Worm (Caenorhabditis elegans) whole organism, young adult: Measurements from ENCODE around the gene dgk-2.
A peak's percentile ranks its signal among the peaks of the same experiment; 100 is the strongest.

Experiments used
- B0035.1 ChIP-seq: sonication (generic microtip); optimal IDR thresholded peaks from 2 replicates; lab custom pipeline; 2016; ENCODE audit warnings: missing genetic modification characterization, mild to moderate bottlenecking, missing compliant biosample characterization, missing genotype, missing genetic modification reagents
- C17E4.6 ChIP-seq: fragments of 200-800 bp; sonication (Bioruptor generic); IDR thresholded peaks from 2 replicates; pipeline ENCODE4 v1.3.6; 2022; ENCODE audit warnings: missing genetic modification reagents, missing genetic modification characterization, missing compliant biosample characterization
- F10E7.11 ChIP-seq: sonication (generic microtip); optimal IDR thresholded peaks from 2 replicates; lab custom pipeline; 2017; ENCODE audit warnings: mild to moderate bottlenecking, missing genetic modification characterization, moderate library complexity, missing compliant biosample characterization
- F57A8.1 ChIP-seq: fragments of 200-800 bp; sonication (Bioruptor generic); optimal IDR thresholded peaks from 2 replicates; lab custom pipeline; 2018; ENCODE audit warnings: mild to moderate bottlenecking, missing genetic modification characterization, moderate library complexity, missing compliant biosample characterization
- F57C9.4 ChIP-seq: sonication (generic microtip); optimal IDR thresholded peaks from 2 replicates; lab custom pipeline; 2017; ENCODE audit warnings: mild to moderate bottlenecking, missing genetic modification characterization, missing compliant biosample characterization
- K11D2.4 ChIP-seq: fragments of 200-800 bp; sonication (Bioruptor generic); IDR thresholded peaks from 2 replicates; pipeline ENCODE4 v1.3.6; 2022; ENCODE audit warnings: missing genetic modification reagents, missing genetic modification characterization, missing compliant biosample characterization
- K12H6.12 ChIP-seq: fragments of 200-800 bp; sonication (Bioruptor generic); optimal IDR thresholded peaks from 2 replicates; lab custom pipeline; 2018; ENCODE audit warnings: mild to moderate bottlenecking, missing genetic modification characterization, missing compliant biosample characterization
- attf-5 ChIP-seq: fragments of 200-800 bp; sonication (Bioruptor generic); optimal IDR thresholded peaks from 2 replicates; lab custom pipeline; 2018; ENCODE audit warnings: mild to moderate bottlenecking, missing genetic modification characterization, missing compliant biosample characterization
- cebp-1 ChIP-seq, 2 experiments: fragments of 200-800 bp in 1 of 2; sonication (Bioruptor generic) in 1 of 2; sonication (generic microtip) in 1 of 2; IDR thresholded peaks in 1 of 2; optimal IDR thresholded peaks in 1 of 2; 2 replicates each; pipeline versions ENCODE4 v1.3.6 to Lab custom; 2017 to 2022; ENCODE audit warnings: missing compliant biosample characterization in 2 of 2, missing genetic modification characterization in 2 of 2, mild to moderate bottlenecking in 1 of 2, missing genetic modification reagents in 1 of 2, moderate library complexity in 1 of 2
- die-1 ChIP-seq: sonication (generic microtip); optimal IDR thresholded peaks from 2 replicates; lab custom pipeline; 2016; ENCODE audit warnings: missing genotype, mild to moderate bottlenecking, missing genetic modification characterization, missing compliant biosample characterization
- dox-1 ChIP-seq: fragments of 200-800 bp; sonication (Bioruptor generic); IDR thresholded peaks from 2 replicates; pipeline ENCODE4 v1.3.6; 2022; ENCODE audit warnings: missing genetic modification reagents, missing genetic modification characterization, missing compliant biosample characterization
- dpff-1 ChIP-seq: sonication (generic microtip); optimal IDR thresholded peaks from 2 replicates; lab custom pipeline; 2017; ENCODE audit warnings: mild to moderate bottlenecking, missing genetic modification characterization, missing compliant biosample characterization
- egl-44 ChIP-seq: fragments of 200-800 bp; sonication (Bioruptor generic); IDR thresholded peaks from 2 replicates; pipeline ENCODE4 v1.3.6; 2022; ENCODE audit warnings: missing genetic modification reagents, missing genetic modification characterization, missing compliant biosample characterization
- hlh-26 ChIP-seq: fragments of 200-800 bp; sonication (Bioruptor generic); conservative IDR thresholded peaks from 2 replicates; pipeline ENCODE4 v1.3.6; 2022; ENCODE audit warnings: missing genetic modification reagents, missing genetic modification characterization, missing compliant biosample characterization
- hmg-1.2 ChIP-seq: fragments of 200-800 bp; sonication (Bioruptor generic); IDR thresholded peaks from 2 replicates; pipeline ENCODE4 v1.3.6; 2022; ENCODE audit warnings: missing genetic modification reagents, missing genetic modification characterization, missing compliant biosample characterization
- hmg-20 ChIP-seq: fragments of 200-800 bp; sonication (Bioruptor generic); IDR thresholded peaks from 2 replicates; pipeline ENCODE4 v1.3.6; 2022; ENCODE audit warnings: missing genetic modification reagents, missing genetic modification characterization, missing compliant biosample characterization
- let-607 ChIP-seq, 2 experiments: fragments of 200-800 bp in 1 of 2; sonication (Bioruptor generic) in 1 of 2; sonication (generic microtip) in 1 of 2; optimal IDR thresholded peaks; 2 replicates each; lab custom pipeline; 2016 to 2018; ENCODE audit warnings: mild to moderate bottlenecking in 2 of 2, missing compliant biosample characterization in 2 of 2, missing genetic modification characterization in 2 of 2, moderate library complexity in 2 of 2, missing genotype in 1 of 2
- lin-26 ChIP-seq: fragments of 200-800 bp; sonication (Bioruptor generic); IDR thresholded peaks from 2 replicates; pipeline ENCODE4 v1.3.6; 2022; ENCODE audit warnings: missing genetic modification reagents, missing genetic modification characterization, missing compliant biosample characterization
- nfya-1 ChIP-seq: sonication (generic microtip); optimal IDR thresholded peaks from 2 replicates; lab custom pipeline; 2017; ENCODE audit warnings: antibody characterized with exemption, missing compliant biosample characterization, missing genetic modification characterization, borderline replicate concordance; ENCODE audit not compliant: insufficient read depth
- nhr-27 ChIP-seq: fragments of 200-800 bp; sonication (Bioruptor generic); optimal IDR thresholded peaks from 2 replicates; lab custom pipeline; 2018; ENCODE audit warnings: mild to moderate bottlenecking, missing genetic modification characterization, moderate library complexity, missing compliant biosample characterization
- nhr-80 ChIP-seq: sonication (generic microtip); optimal IDR thresholded peaks from 2 replicates; lab custom pipeline; 2016; ENCODE audit warnings: missing genetic modification characterization, missing compliant biosample characterization
- nhr-90 ChIP-seq: sonication (generic microtip); optimal IDR thresholded peaks from 2 replicates; lab custom pipeline; 2016; ENCODE audit warnings: missing genotype, mild to moderate bottlenecking, missing genetic modification characterization, missing compliant biosample characterization
- pha-4 ChIP-seq: fragments of 150-350 bp; sonication (generic microtip); optimal IDR thresholded peaks from 2 replicates; lab custom pipeline; 2014; ENCODE audit warnings: missing biosample characterization, missing genetic modification reagents, missing genetic modification characterization
- rec-8 ChIP-seq, 2 experiments: sonication (generic microtip); optimal IDR thresholded peaks; 2 replicates each; lab custom pipeline; 2016; ENCODE audit warnings: mild to moderate bottlenecking in 2 of 2, missing genetic modification characterization in 2 of 2, missing genetic modification reagents in 2 of 2, missing genotype in 2 of 2, missing biosample characterization in 1 of 2, missing compliant biosample characterization in 1 of 2, moderate library complexity in 1 of 2
- snpc-1.1 ChIP-seq: sonication (generic microtip); optimal IDR thresholded peaks from 2 replicates; lab custom pipeline; 2017; ENCODE audit warnings: missing genetic modification characterization, mild to moderate bottlenecking, missing compliant biosample characterization, antibody characterized with exemption, moderate library complexity, missing genotype, missing genetic modification reagents; ENCODE audit not compliant: insufficient read depth
- snpc-3.4 ChIP-seq: sonication (generic microtip); optimal IDR thresholded peaks from 2 replicates; lab custom pipeline; 2017; ENCODE audit warnings: missing genetic modification characterization, mild to moderate bottlenecking, missing compliant biosample characterization, antibody characterized with exemption, moderate library complexity, missing genotype, missing genetic modification reagents
- snpc-4 ChIP-seq, 5 experiments: fragments of 150-350 bp in 1 of 5; sonication (generic microtip) in 4 of 5; optimal IDR thresholded peaks; 2 replicates each; lab custom pipeline; 2014 to 2018; ENCODE audit warnings: missing genetic modification characterization in 5 of 5, missing biosample characterization in 3 of 5, antibody characterized with exemption in 2 of 5, mild to moderate bottlenecking in 2 of 5, missing compliant biosample characterization in 2 of 5, missing genotype in 2 of 5, moderate library complexity in 2 of 5, missing genetic modification reagents in 1 of 5
- tbp1 ChIP-seq: fragments of 200-800 bp; sonication (Bioruptor generic); optimal IDR thresholded peaks from 2 replicates; lab custom pipeline; 2018; ENCODE audit warnings: mild to moderate bottlenecking, missing genetic modification characterization, missing compliant biosample characterization
- unc-130 ChIP-seq: sonication (generic microtip); optimal IDR thresholded peaks from 2 replicates; lab custom pipeline; 2016; ENCODE audit warnings: missing genetic modification reagents, missing genetic modification characterization, missing compliant biosample characterization
- unc-62 ChIP-seq: fragments of 150-350 bp; optimal IDR thresholded peaks from 2 replicates; lab custom pipeline; 2014; ENCODE audit warnings: missing biosample characterization, missing genetic modification reagents, missing genetic modification characterization
- xnd-1 ChIP-seq: sonication (generic microtip); optimal IDR thresholded peaks from 2 replicates; lab custom pipeline; 2016; ENCODE audit warnings: missing genotype, missing genetic modification reagents, missing genetic modification characterization, missing compliant biosample characterization
- zim-3 ChIP-seq: sonication (generic microtip); optimal IDR thresholded peaks from 2 replicates; lab custom pipeline; 2017; ENCODE audit warnings: mild to moderate bottlenecking, missing genetic modification characterization, moderate library complexity, missing compliant biosample characterization

Gene dgk-2

ce11 chrX:4498478-4498877, 5.7 kb downstream of the dgk-2 start:
- TF ChIP-seq nhr-80 (peak; percentile 2), B0035.1 (tag; lab: Kevin White, UChicago) (no peak)

ce11 chrX:4498078-4498477, 6.1 kb downstream of the dgk-2 start:
- TF ChIP-seq hmg-1.2 (GFP tag; lab: Robert Waterston, UW) (no peak), K12H6.12 (tag; lab: Kevin White, UChicago) (no peak), F57C9.4 (no peak), xnd-1 (tag; lab: Kevin White, UChicago) (no peak), zim-3 (tag; lab: Kevin White, UChicago) (no peak), nfya-1 (tag; lab: Kevin White, UChicago) (no peak), nhr-90 (tag; lab: Kevin White, UChicago) (no peak), die-1 (no peak), let-607 (tag; optimal IDR thresholded peaks at IDR 0.05; lab: Kevin White, UChicago) (no peak), dpff-1 (tag; lab: Kevin White, UChicago) (no peak), unc-130 (GFP tag; lab: Kevin White, UChicago) (no peak), snpc-1.1 (no peak), F57A8.1 (GFP tag; lab: Kevin White, UChicago) (no peak), dox-1 (GFP tag; lab: Robert Waterston, UW) (peak; percentile 45; the same call in 1 of the 2 replicates), snpc-3.4 (tag; lab: Kevin White, UChicago) (no peak), egl-44 (GFP tag; lab: Robert Waterston, UW) (no peak), cebp-1 (GFP tag; IDR thresholded peaks at IDR 0.05; lab: Robert Waterston, UW) (no peak), cebp-1 (tag; optimal IDR thresholded peaks at IDR 0.05; lab: Kevin White, UChicago) (peak; percentile 30), attf-5 (GFP tag; lab: Kevin White, UChicago) (peak; percentile 26), unc-62 (GFP tag; lab: Kevin White, UChicago) (no peak), nhr-80 (peak; percentile 87)

ce11 chrX:4495814-4496567, 8.2 kb downstream of the dgk-2 start:
- no peak for TF ChIP-seq unc-130 (GFP tag; lab: Kevin White, UChicago)
- no peak for TF ChIP-seq lin-26
- no peak for TF ChIP-seq snpc-4 (GFP tag; optimal IDR thresholded peaks at IDR 0.05; lab: Kevin White, UChicago)
- no peak for TF ChIP-seq snpc-4 (tag; optimal IDR thresholded peaks at IDR 0.05; lab: Kevin White, UChicago)
- TF ChIP-seq C17E4.6, result no peak
- no peak for TF ChIP-seq K11D2.4 (GFP tag; lab: Robert Waterston, UW)
- TF ChIP-seq hlh-26 (GFP tag; lab: Robert Waterston, UW), result no peak
- TF ChIP-seq pha-4 (tag; lab: Kevin White, UChicago), result no peak
- TF ChIP-seq nhr-27 (tag; lab: Kevin White, UChicago), result no peak
- no peak for TF ChIP-seq xnd-1 (tag; lab: Kevin White, UChicago)
- TF ChIP-seq rec-8 (tag; optimal IDR thresholded peaks at IDR 0.05; lab: Kevin White, UChicago), result no peak
- TF ChIP-seq F10E7.11, result no peak
- no peak for TF ChIP-seq hmg-20
- no peak for TF ChIP-seq tbp1 (GFP tag; lab: Kevin White, UChicago)
